Fruit fly (Drosophila melanogaster): Measurements from ENCODE around the gene CG33159.
A peak's percentile ranks its signal among the peaks of the same experiment; 100 is the strongest.

The CG33159 gene

dm6 chr3L:3246378-3247129 is 42.3 kb upstream of the CG33159 start:
- TF ChIP-seq corto (GFP tag; optimal IDR thresholded peaks at IDR 0.05) (peak; percentile 98), fd96Cb (tag; optimal IDR thresholded peaks at IDR 0.05) (no peak), Deaf1 (tag; optimal IDR thresholded peaks at IDR 0.05) (no peak), bsh (GFP tag; optimal IDR thresholded peaks at IDR 0.05) (peak in 1 of 2 experiments; percentile 99), crol (GFP tag; IDR thresholded peaks at IDR 0.05) (peak; percentile 43; the same call in 1 of the 2 replicates), odd (GFP tag; optimal IDR thresholded peaks at IDR 0.05) (no peak), Trl (optimal IDR thresholded peaks at IDR 0.05) (peak in 1 of 2 experiments; percentile 7), Trl (GFP tag; optimal IDR thresholded peaks at IDR 0.05) (no peak), nom (GFP tag; optimal IDR thresholded peaks at IDR 0.05) (peak; percentile 100), oc (tag; optimal IDR thresholded peaks at IDR 0.05) (no peak), Drgx (GFP tag; IDR thresholded peaks at IDR 0.05) (peak; percentile 94), chinmo (GFP tag; IDR thresholded peaks at IDR 0.05; ENCODE audit: partially characterized antibody) (0 out of 4 replicates have a peak, but pooled peaks have one; percentile 38), Med (GFP tag) (peak; percentile 29), ems (GFP tag; optimal IDR thresholded peaks at IDR 0.05) (no peak), lbe (GFP tag; optimal IDR thresholded peaks at IDR 0.05) (peak; percentile 94), nmo (GFP tag; optimal IDR thresholded peaks at IDR 0.05) (no peak)

dm6 chr3L:3245189-3245588 is 40.9 kb upstream of the CG33159 start:
- TF ChIP-seq CG10959 (GFP tag; IDR thresholded peaks at IDR 0.05): no peak
- TF ChIP-seq Hand (GFP tag; optimal IDR thresholded peaks at IDR 0.05): no peak
- TF ChIP-seq ranshi (GFP tag; IDR thresholded peaks at IDR 0.05): no peak
- no peak for TF ChIP-seq Dbx (GFP tag; IDR thresholded peaks at IDR 0.05)
- TF ChIP-seq ATbp (GFP tag; optimal IDR thresholded peaks at IDR 0.05): no peak
- no peak for TF ChIP-seq Hr78 (GFP tag; optimal IDR thresholded peaks at IDR 0.05)
- peak; percentile 94 for TF ChIP-seq nom (GFP tag; optimal IDR thresholded peaks at IDR 0.05)
- TF ChIP-seq Drgx (GFP tag; IDR thresholded peaks at IDR 0.05): 0 out of 2 replicates have a peak, but pooled peaks have one; percentile 15
- TF ChIP-seq lbe (GFP tag; optimal IDR thresholded peaks at IDR 0.05): peak; percentile 51
- TF ChIP-seq Scr (GFP tag; IDR thresholded peaks at IDR 0.05; ENCODE audit: partially characterized antibody): no peak
- TF ChIP-seq Dad (GFP tag; optimal IDR thresholded peaks at IDR 0.05): no peak
- TF ChIP-seq fd3F (GFP tag; optimal IDR thresholded peaks at IDR 0.05): no peak
- TF ChIP-seq Meics (GFP tag; optimal IDR thresholded peaks at IDR 0.05): no peak
- no peak for TF ChIP-seq CG2199 (GFP tag; IDR thresholded peaks at IDR 0.05)
- no peak for TF ChIP-seq CG31388 (GFP tag; optimal IDR thresholded peaks at IDR 0.05)
- TF ChIP-seq corto (GFP tag; optimal IDR thresholded peaks at IDR 0.05): peak; percentile 22
- TF ChIP-seq Dll (GFP tag; IDR thresholded peaks at IDR 0.05; ENCODE audit: partially characterized antibody): no peak
- no peak for TF ChIP-seq CG8089 (GFP tag; optimal IDR thresholded peaks at IDR 0.05)
- TF ChIP-seq CG30020 (tag; optimal IDR thresholded peaks at IDR 0.05): no peak
- TF ChIP-seq bsh (GFP tag; optimal IDR thresholded peaks at IDR 0.05): peak in 1 of 2 experiments; percentile 64
- no peak for TF ChIP-seq CG12744 (GFP tag; optimal IDR thresholded peaks at IDR 0.05)
- no peak for TF ChIP-seq CG4707 (GFP tag; optimal IDR thresholded peaks at IDR 0.05)

- TF ChIP-seq CG18764 (GFP tag; optimal IDR thresholded peaks at IDR 0.05) (no peak), Lim3 (GFP tag; IDR thresholded peaks at IDR 0.05) (no peak), peb (GFP tag; IDR thresholded peaks at IDR 0.05) (no peak), pzg (GFP tag; optimal IDR thresholded peaks at IDR 0.05) (no peak), nom (GFP tag; optimal IDR thresholded peaks at IDR 0.05) (no peak), Sox100B (GFP tag; optimal IDR thresholded peaks at IDR 0.05) (no peak), Lhr (GFP tag; optimal IDR thresholded peaks at IDR 0.05) (no peak)
Measured at dm6 chr3L:3244244-3245144, 40.2 kb upstream of the CG33159 start, which contains the start of gene CG12078. Gene CG12078, minus strand, starts transcription at chr3L:3244294.
